Worm (Caenorhabditis elegans) whole organism, young adult: ENCODE data around the gene C02F5.14.

Source experiments
- B0336.3 ChIP-seq: fragments of 200-800 bp; sonication (Bioruptor generic); IDR thresholded peaks from 2 replicates; pipeline ENCODE4 v1.3.6; 2022; ENCODE audit warnings: missing genetic modification characterization, missing compliant biosample characterization
- cebp-2 ChIP-seq: fragments of 200-800 bp; sonication (Bioruptor generic); IDR thresholded peaks from 2 replicates; pipeline ENCODE4 v1.3.6; 2022; ENCODE audit warnings: missing genetic modification characterization, missing compliant biosample characterization
- ceh-91 ChIP-seq: fragments of 200-800 bp; sonication (Bioruptor generic); IDR thresholded peaks from 2 replicates; pipeline ENCODE4 v1.3.6; 2022; ENCODE audit warnings: missing genetic modification reagents, missing genetic modification characterization, missing compliant biosample characterization
- egl-44 ChIP-seq: fragments of 200-800 bp; sonication (Bioruptor generic); IDR thresholded peaks from 2 replicates; pipeline ENCODE4 v1.3.6; 2022; ENCODE audit warnings: missing genetic modification reagents, missing genetic modification characterization, missing compliant biosample characterization
- ekl-4 ChIP-seq: fragments of 200-800 bp; sonication (Bioruptor generic); IDR thresholded peaks from 2 replicates; pipeline ENCODE4 v1.3.6; 2022; ENCODE audit warnings: missing genetic modification reagents, missing genetic modification characterization, missing compliant biosample characterization
- hrde-1 ChIP-seq: sonication (generic microtip); optimal IDR thresholded peaks from 2 replicates; lab custom pipeline; 2016; ENCODE audit warnings: missing genetic modification characterization, mild to moderate bottlenecking, missing compliant biosample characterization, moderate library complexity, missing genotype, missing genetic modification reagents, borderline replicate concordance
- lsy-27 ChIP-seq: sonication (generic microtip); optimal IDR thresholded peaks from 2 replicates; lab custom pipeline; 2017; ENCODE audit warnings: missing genetic modification characterization, mild to moderate bottlenecking, missing compliant biosample characterization, antibody characterized with exemption, missing genotype, borderline replicate concordance; ENCODE audit not compliant: insufficient read depth
- nfya-1 ChIP-seq: sonication (generic microtip); optimal IDR thresholded peaks from 2 replicates; lab custom pipeline; 2017; ENCODE audit warnings: antibody characterized with exemption, missing compliant biosample characterization, missing genetic modification characterization, borderline replicate concordance; ENCODE audit not compliant: insufficient read depth
- nhr-90 ChIP-seq: sonication (generic microtip); optimal IDR thresholded peaks from 2 replicates; lab custom pipeline; 2016; ENCODE audit warnings: missing genotype, mild to moderate bottlenecking, missing genetic modification characterization, missing compliant biosample characterization
- snpc-4 ChIP-seq, 5 experiments: fragments of 150-350 bp in 1 of 5; sonication (generic microtip) in 4 of 5; optimal IDR thresholded peaks; 2 replicates each; lab custom pipeline; 2014 to 2018; ENCODE audit warnings: missing genetic modification characterization in 5 of 5, missing biosample characterization in 3 of 5, antibody characterized with exemption in 2 of 5, mild to moderate bottlenecking in 2 of 5, missing compliant biosample characterization in 2 of 5, missing genotype in 2 of 5, moderate library complexity in 2 of 5, missing genetic modification reagents in 1 of 5
- sptf-2 ChIP-seq: fragments of 200-800 bp; sonication (Bioruptor generic); optimal IDR thresholded peaks from 2 replicates; lab custom pipeline; 2018; ENCODE audit warnings: mild to moderate bottlenecking, missing genetic modification characterization, missing compliant biosample characterization
- unc-62 ChIP-seq: fragments of 150-350 bp; optimal IDR thresholded peaks from 2 replicates; lab custom pipeline; 2014; ENCODE audit warnings: missing biosample characterization, missing genetic modification reagents, missing genetic modification characterization

ce11 chrIII:8227511-8227910 is 7.8 kb downstream of the C02F5.14 start, which contains the start of gene fbxl-1:
- TF ChIP-seq hrde-1 (tag; lab: Kevin White, UChicago) (no peak), B0336.3 (GFP tag; lab: Robert Waterston, UW) (no peak; the same call in none of the 2 replicates), snpc-4 (GFP tag; optimal IDR thresholded peaks at IDR 0.05; lab: Kevin White, UChicago) (no peak), snpc-4 (tag; optimal IDR thresholded peaks at IDR 0.05; lab: Kevin White, UChicago) (peak; percentile 19 to 56 (median 26)), unc-62 (no peak), nfya-1 (tag; lab: Kevin White, UChicago) (no peak), egl-44 (peak; percentile 58; the same call in 1 of the 2 replicates), sptf-2 (GFP tag; lab: Kevin White, UChicago) (no peak), nhr-90 (tag; lab: Kevin White, UChicago) (peak; percentile 47), lsy-27 (no peak), ceh-91 (GFP tag; lab: Robert Waterston, UW) (0 out of 2 replicates have a peak, but pooled peaks have one; percentile 30), ekl-4 (GFP tag; lab: Robert Waterston, UW) (peak; percentile 49; the same call in 1 of the 2 replicates), cebp-2 (no peak)
